Fruit fly (Drosophila melanogaster): ENCODE measurements around the gene Dci.

DNA sequence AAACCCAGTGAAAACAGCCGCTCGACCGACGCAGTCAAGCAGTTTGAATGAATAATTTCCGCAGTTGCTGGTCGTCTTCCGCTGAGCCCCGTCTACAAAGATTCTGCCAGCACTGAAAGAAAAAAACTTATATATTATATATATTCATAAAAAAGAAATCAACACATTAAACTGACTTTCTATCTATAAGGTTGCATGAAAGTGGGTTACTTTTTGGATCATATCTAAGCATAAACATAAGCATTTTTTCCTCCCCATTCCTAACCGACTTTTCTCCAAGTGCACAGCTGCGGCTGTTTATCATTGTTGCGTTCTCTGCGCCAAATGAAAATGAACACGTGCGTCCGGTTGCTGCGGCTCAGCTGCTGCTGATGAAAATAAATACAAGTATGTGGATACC is 30.8 kb upstream of the Dci start:
- TF ChIP-seq cic (GFP tag; optimal IDR thresholded peaks at IDR 0.05) (no peak), Crg-1 (GFP tag; optimal IDR thresholded peaks at IDR 0.05) (no peak), bab1 (GFP tag; optimal IDR thresholded peaks at IDR 0.05) (peak; percentile 41), pad (GFP tag; optimal IDR thresholded peaks at IDR 0.05) (no peak), kay (GFP tag; ENCODE audit: borderline replicate concordance) (no peak), Hr96 (GFP tag; optimal IDR thresholded peaks at IDR 0.05) (no peak), CG12768 (GFP tag; optimal IDR thresholded peaks at IDR 0.05) (no peak), CG1620 (GFP tag; optimal IDR thresholded peaks at IDR 0.05) (no peak), tj (GFP tag; optimal IDR thresholded peaks at IDR 0.05) (no peak), toe (GFP tag; optimal IDR thresholded peaks at IDR 0.05) (no peak), Clk (GFP tag; optimal IDR thresholded peaks at IDR 0.05) (no peak), CG11617 (GFP tag; optimal IDR thresholded peaks at IDR 0.05) (no peak), CG7101 (tag; optimal IDR thresholded peaks at IDR 0.05) (peak; percentile 15)

Data from whole organism, adult.